Fruit fly (Drosophila melanogaster): ENCODE measurements around the gene fid.
A peak's percentile ranks its signal among the peaks of the same experiment; 100 is the strongest.

fid gene

DNA sequence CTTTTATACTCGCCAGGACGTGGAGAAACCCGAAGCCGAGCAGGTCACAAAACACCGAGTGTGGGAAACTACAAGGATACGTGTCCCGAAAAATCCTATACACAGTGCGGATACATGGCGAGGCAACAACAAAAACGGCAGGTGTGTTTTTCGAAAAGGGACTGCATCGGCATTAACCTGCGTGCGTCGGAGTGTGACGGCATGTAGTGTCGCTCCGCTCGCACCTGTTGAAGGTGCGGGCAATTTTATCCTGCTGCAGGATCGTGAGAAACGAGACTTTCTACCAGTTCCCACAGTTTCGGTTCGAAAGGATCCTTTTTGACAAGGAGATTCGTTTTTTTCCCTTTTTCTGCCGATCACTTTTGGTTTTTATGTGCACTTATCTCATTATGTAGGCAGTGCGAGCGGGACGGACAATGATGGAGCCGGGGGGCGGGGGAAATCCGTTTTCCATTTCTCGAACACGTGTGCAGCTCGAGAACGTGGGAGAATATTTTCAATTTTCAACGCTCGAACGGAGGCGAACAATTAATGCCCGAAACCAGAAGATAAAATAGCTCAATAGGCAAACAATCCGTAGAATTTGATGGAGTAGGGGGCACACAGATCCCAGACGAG lies 54.8 kb downstream of the fid start (continued):
- TF ChIP-seq Ets97D (GFP tag; optimal IDR thresholded peaks at IDR 0.05): no peak
- TF ChIP-seq NFAT (GFP tag; IDR thresholded peaks at IDR 0.05): no peak
- no peak for TF ChIP-seq Gsc (GFP tag; IDR thresholded peaks at IDR 0.05)
- no peak for TF ChIP-seq grn (GFP tag; optimal IDR thresholded peaks at IDR 0.05)
- no peak for TF ChIP-seq pan (optimal IDR thresholded peaks at IDR 0.05)
- no peak for TF ChIP-seq pan (GFP tag; optimal IDR thresholded peaks at IDR 0.05 in 1 of 2, IDR thresholded peaks at IDR 0.05 in 1 of 2)
- peak; percentile 54 for TF ChIP-seq Blimp-1 (GFP tag; optimal IDR thresholded peaks at IDR 0.05)
- TF ChIP-seq CG9609 (GFP tag; optimal IDR thresholded peaks at IDR 0.05): no peak
- TF ChIP-seq Vsx1 (GFP tag; optimal IDR thresholded peaks at IDR 0.05): no peak
- no peak for TF ChIP-seq CG17829 (tag; optimal IDR thresholded peaks at IDR 0.05)
- peak; percentile 48 for TF ChIP-seq kni (GFP tag; optimal IDR thresholded peaks at IDR 0.05)
- TF ChIP-seq CG4360 (GFP tag; IDR thresholded peaks at IDR 0.05): peak; percentile 92
- TF ChIP-seq CG7963 (GFP tag; IDR thresholded peaks at IDR 0.05; ENCODE audit: partially characterized antibody): no peak
- TF ChIP-seq gem (tag; optimal IDR thresholded peaks at IDR 0.05): no peak

DNA sequence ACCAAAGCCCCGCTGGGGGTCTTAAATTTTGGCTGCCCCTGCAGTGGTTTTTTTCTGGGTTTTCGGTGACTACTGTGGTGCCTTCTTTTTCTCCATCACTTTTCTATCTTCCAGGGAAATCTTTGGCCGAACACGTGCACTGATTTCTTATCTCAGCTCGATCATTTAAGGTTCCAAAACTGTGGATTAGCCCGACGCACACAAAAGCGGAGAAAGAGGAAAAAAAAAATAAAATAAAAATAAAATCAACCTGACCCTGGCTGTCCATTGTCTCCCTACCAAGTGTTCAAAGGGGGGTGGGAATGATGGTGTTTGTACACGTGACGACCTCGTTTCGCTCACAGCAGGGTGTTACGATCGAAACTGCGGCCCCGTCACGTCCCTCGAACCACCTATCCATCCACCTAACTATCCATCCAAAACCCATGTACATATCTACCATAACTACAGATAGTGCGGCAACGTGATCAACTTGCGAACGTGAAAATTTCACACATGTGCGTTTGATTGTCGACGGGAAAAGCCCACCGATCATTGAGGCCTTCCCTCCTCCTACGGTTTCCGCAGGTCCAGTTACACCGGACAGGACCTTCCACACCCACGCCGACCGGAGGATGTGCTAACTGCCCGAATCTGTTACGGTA lies 56.9 kb downstream of the fid start:
- TF ChIP-seq Bteb2 (GFP tag; optimal IDR thresholded peaks at IDR 0.05): no peak
- no peak for TF ChIP-seq CG10267 (tag; optimal IDR thresholded peaks at IDR 0.05)
- no peak for TF ChIP-seq Ravus (GFP tag; IDR thresholded peaks at IDR 0.05)
- peak; percentile 67 for TF ChIP-seq sens (GFP tag)
- TF ChIP-seq ac (GFP tag; optimal IDR thresholded peaks at IDR 0.05): peak; percentile 16
- no peak for TF ChIP-seq Dref (GFP tag; IDR thresholded peaks at IDR 0.05)
- TF ChIP-seq CG16863 (GFP tag; optimal IDR thresholded peaks at IDR 0.05): no peak
- no peak for TF ChIP-seq gcm (GFP tag; optimal IDR thresholded peaks at IDR 0.05)
- no peak for TF ChIP-seq Bdp1 (GFP tag; optimal IDR thresholded peaks at IDR 0.05)
- no peak for TF ChIP-seq lov (optimal IDR thresholded peaks at IDR 0.05)
- TF ChIP-seq lov (GFP tag; IDR thresholded peaks at IDR 0.05): 0 out of 3 replicates have a peak, but pooled peaks have one; percentile 60
- TF ChIP-seq CG15479 (GFP tag; optimal IDR thresholded peaks at IDR 0.05): peak; percentile 52
- TF ChIP-seq pros (GFP tag; optimal IDR thresholded peaks at IDR 0.05): peak; percentile 75
- no peak for TF ChIP-seq Lhr (GFP tag; optimal IDR thresholded peaks at IDR 0.05)
- no peak for TF ChIP-seq Mad (GFP tag; optimal IDR thresholded peaks at IDR 0.05)
- no peak for TF ChIP-seq Nf-YC (tag; optimal IDR thresholded peaks at IDR 0.05)
- peak; percentile 71 for TF ChIP-seq CG17359 (tag; optimal IDR thresholded peaks at IDR 0.05)
- no peak for TF ChIP-seq CG12744 (GFP tag; optimal IDR thresholded peaks at IDR 0.05)
- TF ChIP-seq Awh (GFP tag; IDR thresholded peaks at IDR 0.05): 0 out of 2 replicates have a peak, but pooled peaks have one; percentile 45
- peak; percentile 93 for TF ChIP-seq sqz (GFP tag; optimal IDR thresholded peaks at IDR 0.05)
- no peak for TF ChIP-seq Sox102F (GFP tag; optimal IDR thresholded peaks at IDR 0.05)
- TF ChIP-seq CG7271 (tag; optimal IDR thresholded peaks at IDR 0.05): no peak
- TF ChIP-seq zen (tag; optimal IDR thresholded peaks at IDR 0.05): no peak
- 0 out of 2 replicates have a peak, but pooled peaks have one; percentile 5 for TF ChIP-seq CG17328 (GFP tag; IDR thresholded peaks at IDR 0.05)
- TF ChIP-seq tll (GFP tag; optimal IDR thresholded peaks at IDR 0.05): peak in 1 of 2 experiments; percentile 53
- TF ChIP-seq Kr (GFP tag; optimal IDR thresholded peaks at IDR 0.05): peak; percentile 49
- no peak for TF ChIP-seq ato (GFP tag; IDR thresholded peaks at IDR 0.05; ENCODE audit: partially characterized antibody)
- no peak for TF ChIP-seq CG10654 (GFP tag; optimal IDR thresholded peaks at IDR 0.05)
- TF ChIP-seq crol (GFP tag; IDR thresholded peaks at IDR 0.05): peak; percentile 53; the same call in 1 of the 2 replicates
- TF ChIP-seq dpn (GFP tag; optimal IDR thresholded peaks at IDR 0.05): no peak
- TF ChIP-seq CG10209 (GFP tag; optimal IDR thresholded peaks at IDR 0.05): no peak
- peak; percentile 69 for TF ChIP-seq cwo (GFP tag; optimal IDR thresholded peaks at IDR 0.05)
- TF ChIP-seq D (optimal IDR thresholded peaks at IDR 0.05): peak; percentile 38
- peak; percentile 15 for TF ChIP-seq D (GFP tag; optimal IDR thresholded peaks at IDR 0.05)
